Worm (Caenorhabditis elegans) whole organism, L1 larva: ENCODE data around the gene F55E10.4.
A peak's percentile ranks its signal among the peaks of the same experiment; 100 is the strongest.
"Not testable (repeated sequence)": the region's sequence is repeated elsewhere in the genome, so short reads cannot be mapped to it uniquely, and the experiment has no call there.

ENCODE experiments used
- C16A3.4 ChIP-seq: fragments of 150-350 bp; optimal IDR thresholded peaks from 2 replicates; lab custom pipeline; 2014; ENCODE audit warnings: missing biosample characterization, missing genetic modification characterization
- C34B4.2 ChIP-seq: sonication (generic microtip); optimal IDR thresholded peaks from 2 replicates; lab custom pipeline; 2017; ENCODE audit warnings: mild to moderate bottlenecking, missing genetic modification characterization, missing compliant biosample characterization
- Y116A8C.19 ChIP-seq: sonication (generic microtip); optimal IDR thresholded peaks from 2 replicates; lab custom pipeline; 2016; ENCODE audit warnings: missing compliant biosample characterization, missing genetic modification characterization, borderline replicate concordance
- aha-1 ChIP-seq: fragments of 150-350 bp; optimal IDR thresholded peaks from 2 replicates; lab custom pipeline; 2014; ENCODE audit warnings: missing biosample characterization, missing genetic modification characterization
- alr-1 ChIP-seq: fragments of 200-800 bp; sonication (Bioruptor generic); optimal IDR thresholded peaks from 2 replicates; lab custom pipeline; 2018; ENCODE audit warnings: borderline replicate concordance, mild to moderate bottlenecking, missing genetic modification characterization, missing compliant biosample characterization
- ama-1 ChIP-seq: fragments of 150-350 bp; optimal IDR thresholded peaks from 2 replicates; lab custom pipeline; 2014
- blmp-1 ChIP-seq: fragments of 150-350 bp; optimal IDR thresholded peaks from 2 replicates; lab custom pipeline; 2014; ENCODE audit warnings: missing biosample characterization, missing genetic modification characterization
- ceh-82 ChIP-seq, 3 experiments: fragments of 150-350 bp in 1 of 3; sonication (generic microtip) in 2 of 3; optimal IDR thresholded peaks; 2 replicates each; lab custom pipeline; 2014 to 2017; ENCODE audit warnings: missing biosample characterization in 3 of 3, missing genetic modification characterization in 3 of 3
- ceh-88 ChIP-seq: fragments of 200-800 bp; sonication (Bioruptor generic); IDR thresholded peaks from 2 replicates; pipeline ENCODE4 v1.3.6; 2022; ENCODE audit warnings: missing genetic modification characterization, missing compliant biosample characterization
- ceh-90 ChIP-seq: sonication (generic microtip); optimal IDR thresholded peaks from 2 replicates; lab custom pipeline; 2016; ENCODE audit warnings: missing genetic modification characterization, missing compliant biosample characterization
- dpl-1 ChIP-seq, 3 experiments: fragments of 150-350 bp in 2 of 3; sonication (generic microtip) in 1 of 3; optimal IDR thresholded peaks; 2 replicates each; lab custom pipeline; 2014 to 2017; ENCODE audit warnings: missing biosample characterization in 3 of 3, missing genetic modification characterization in 3 of 3, missing genetic modification reagents in 3 of 3
- efl-1 ChIP-seq, 4 experiments: fragments of 150-350 bp; optimal IDR thresholded peaks in 3 of 4; peaks in 1 of 4; 1 replicate in 1 of 4; 2 replicates in 3 of 4; lab custom pipeline; 2014; ENCODE audit warnings: missing biosample characterization in 2 of 4, missing genetic modification characterization in 2 of 4, missing genetic modification reagents in 2 of 4
- egl-27 ChIP-seq, 2 experiments: fragments of 150-350 bp in 1 of 2; sonication (generic microtip); optimal IDR thresholded peaks; 3 replicates each; lab custom pipeline; 2017 to 2018; ENCODE audit warnings: missing biosample characterization in 2 of 2, missing genetic modification characterization in 2 of 2, missing genetic modification reagents in 2 of 2
- elt-2 ChIP-seq: sonication (generic microtip); optimal IDR thresholded peaks from 2 replicates; lab custom pipeline; 2016; ENCODE audit warnings: missing genetic modification characterization, mild to moderate bottlenecking, inconsistent platforms, missing compliant biosample characterization, missing genetic modification reagents
- fkh-4 ChIP-seq: sonication (generic microtip); optimal IDR thresholded peaks from 2 replicates; lab custom pipeline; 2016; ENCODE audit warnings: missing compliant biosample characterization, missing genetic modification characterization, borderline replicate concordance
- fkh-8 ChIP-seq: sonication (generic microtip); optimal IDR thresholded peaks from 2 replicates; lab custom pipeline; 2016; ENCODE audit warnings: mild to moderate bottlenecking, missing genetic modification characterization, missing compliant biosample characterization
- grh-1 ChIP-seq: fragments of 200-800 bp; sonication (Bioruptor generic); IDR thresholded peaks from 2 replicates; pipeline ENCODE4 v1.3.6; 2022; ENCODE audit warnings: missing genetic modification reagents, missing genetic modification characterization, missing compliant biosample characterization
- isw-1 ChIP-seq: fragments of 200-800 bp; sonication (Bioruptor generic); IDR thresholded peaks from 2 replicates; pipeline ENCODE4 v1.3.6; 2022; ENCODE audit warnings: missing genetic modification characterization, missing compliant biosample characterization
- lin-13 ChIP-seq: fragments of 150-350 bp; optimal IDR thresholded peaks from 2 replicates; lab custom pipeline; 2014; ENCODE audit warnings: missing biosample characterization, missing genetic modification reagents, missing genetic modification characterization
- lin-15B ChIP-seq: fragments of 150-350 bp; sonication (generic microtip); optimal IDR thresholded peaks from 3 replicates; lab custom pipeline; 2014; ENCODE audit warnings: missing biosample characterization, missing genetic modification characterization
- mdl-1 ChIP-seq, 2 experiments: fragments of 150-350 bp; optimal IDR thresholded peaks; 2 replicates each; lab custom pipeline; 2014 to 2017; ENCODE audit warnings: missing biosample characterization in 2 of 2, missing genetic modification characterization in 2 of 2, inconsistent platforms in 1 of 2
- nhr-12 ChIP-seq: sonication (generic microtip); optimal IDR thresholded peaks from 2 replicates; lab custom pipeline; 2017; ENCODE audit warnings: missing biosample characterization, missing genetic modification characterization
- nhr-237 ChIP-seq: fragments of 150-350 bp; optimal IDR thresholded peaks from 2 replicates; lab custom pipeline; 2014; ENCODE audit warnings: missing biosample characterization, missing genetic modification characterization
- nhr-28 ChIP-seq: fragments of 150-350 bp; optimal IDR thresholded peaks from 2 replicates; lab custom pipeline; 2014; ENCODE audit warnings: missing biosample characterization, missing genetic modification characterization
- nhr-84 ChIP-seq: sonication (generic microtip); optimal IDR thresholded peaks from 2 replicates; lab custom pipeline; 2017; ENCODE audit warnings: missing biosample characterization, missing genetic modification characterization
- nhr-85 ChIP-seq: sonication (generic microtip); peaks from one replicate; lab custom pipeline; 2016; ENCODE audit warnings: missing genetic modification characterization, inconsistent platforms, missing compliant biosample characterization
- pag-3 ChIP-seq: sonication (generic microtip); optimal IDR thresholded peaks from 2 replicates; lab custom pipeline; 2017; ENCODE audit warnings: missing genetic modification characterization, mild to moderate bottlenecking, missing compliant biosample characterization, antibody characterized with exemption, borderline replicate concordance; ENCODE audit not compliant: insufficient read depth
- rnt-1 ChIP-seq: sonication (generic microtip); optimal IDR thresholded peaks from 2 replicates; lab custom pipeline; 2016; ENCODE audit warnings: mild to moderate bottlenecking, missing genetic modification characterization, moderate library complexity, missing compliant biosample characterization
- sox-4 ChIP-seq: sonication (generic microtip); optimal IDR thresholded peaks from 2 replicates; lab custom pipeline; 2016; ENCODE audit warnings: missing genetic modification characterization, missing compliant biosample characterization
- tbx-2 ChIP-seq: sonication (generic microtip); optimal IDR thresholded peaks from 2 replicates; lab custom pipeline; 2016; ENCODE audit warnings: missing genetic modification characterization, missing compliant biosample characterization
- tlp-1 ChIP-seq: fragments of 150-350 bp; optimal IDR thresholded peaks from 2 replicates; lab custom pipeline; 2014; ENCODE audit warnings: missing biosample characterization, missing genetic modification characterization
- unc-98 ChIP-seq: fragments of 200-800 bp; sonication (Bioruptor generic); IDR thresholded peaks from 2 replicates; pipeline ENCODE4 v1.3.6; 2022; ENCODE audit warnings: missing genetic modification characterization, missing compliant biosample characterization
- ztf-11 ChIP-seq, 2 experiments: sonication (generic microtip); optimal IDR thresholded peaks; 2 replicates each; lab custom pipeline; 2016 to 2017; ENCODE audit warnings: missing genetic modification characterization in 2 of 2, missing biosample characterization in 1 of 2, missing compliant biosample characterization in 1 of 2

F55E10.4 gene

ce11 chrX:8340393-8340792, 12.7 kb upstream of the F55E10.4 start, which contains the start of gene F55E10.2:
Gene F55E10.2 (plus strand): TSS chrX:8340693.
- TF ChIP-seq Y116A8C.19 (tag; lab: Kevin White, UChicago) (no peak), grh-1 (GFP tag; lab: Robert Waterston, UW) (no peak), lin-15B (no peak), mdl-1 (tag; optimal IDR thresholded peaks at IDR 0.05; lab: Kevin White, UChicago) (no peak), tlp-1 (tag; lab: Kevin White, UChicago) (no peak), C34B4.2 (tag; lab: Kevin White, UChicago) (no peak), blmp-1 (tag; lab: Kevin White, UChicago) (no peak), lin-13 (GFP tag; lab: Kevin White, UChicago) (no peak), ceh-90 (tag; lab: Kevin White, UChicago) (no peak)

DNA sequence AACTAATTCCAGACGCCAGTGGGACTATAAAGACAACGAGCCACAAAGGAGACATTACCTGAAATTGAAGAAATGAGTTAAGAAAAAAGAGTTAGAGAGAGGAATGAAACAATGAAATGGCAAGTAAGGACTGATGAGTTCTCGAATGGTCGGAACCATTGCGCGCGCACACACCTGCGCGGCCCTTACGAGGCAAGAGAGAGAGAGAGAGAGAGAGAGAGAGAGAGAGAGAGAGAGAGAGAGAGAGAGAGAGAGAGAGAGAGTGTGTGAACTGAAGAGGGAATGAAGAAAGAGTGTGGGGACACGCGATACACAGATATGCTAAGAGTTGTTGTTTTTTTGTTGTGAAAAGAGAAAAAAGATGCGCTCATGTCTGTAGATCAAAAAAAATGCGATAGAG, 1.3 kb downstream of the F55E10.4 start, which contains the start of gene R09F10.8:
R09F10.8 (minus strand) TSS at position 58 of the 400 bp plus-strand sequence.
- TF ChIP-seq ceh-90 (tag; lab: Kevin White, UChicago) (no peak), isw-1 (GFP tag; lab: Robert Waterston, UW) (no peak), pag-3 (tag; lab: Kevin White, UChicago) (no peak), sox-4 (no peak), dpl-1 (GFP tag; optimal IDR thresholded peaks at IDR 0.05; lab: Kevin White, UChicago) (no peak)

- TF ChIP-seq aha-1 (no peak), rnt-1 (tag; lab: Kevin White, UChicago) (no peak), elt-2 (tag; lab: Kevin White, UChicago) (peak; percentile 58), ceh-88 (GFP tag; lab: Robert Waterston, UW) (no peak), efl-1 (optimal IDR thresholded peaks at IDR 0.05; lab: Kevin White, UChicago) (no peak), efl-1 (GFP tag; optimal IDR thresholded peaks at IDR 0.05 in 1 of 2; lab: Kevin White, UChicago) (peak in 1 of 2 experiments; percentile 7)
Observed at ce11 chrX:8323371-8323770, 4.3 kb downstream of the F55E10.4 start, which contains the start of gene R09F10.1. Gene R09F10.1 (plus strand): TSS chrX:8323592.

DNA sequence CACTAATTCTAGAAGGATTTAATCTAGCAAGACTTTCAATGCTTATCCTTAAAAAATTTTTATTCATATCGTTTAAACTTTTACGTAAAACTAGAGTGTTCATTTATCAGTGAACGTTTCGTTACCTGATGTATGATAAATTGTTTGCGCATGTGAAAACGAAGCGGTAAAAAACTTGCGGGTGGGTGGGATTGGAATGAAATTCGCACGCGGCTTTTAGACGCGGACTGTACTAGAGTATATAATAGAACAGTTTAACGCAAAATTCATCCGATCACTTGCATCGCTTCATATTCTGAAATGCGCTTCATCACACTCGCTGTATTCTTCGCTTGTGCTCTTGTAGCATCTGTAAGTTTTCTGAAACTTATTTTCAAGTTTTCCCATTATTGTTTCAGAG, 5.9 kb downstream of the F55E10.4 start, which contains the start of gene abu-9:
abu-9 (plus strand) TSS at position 301 of the 400 bp plus-strand sequence.
- TF ChIP-seq aha-1; pag-3 (tag; lab: Kevin White, UChicago); ama-1: not testable (repeated sequence)

ce11 chrX:8320889-8321288, 6.8 kb downstream of the F55E10.4 start, which contains the start of gene pqn-57:
Gene pqn-57 (minus strand): TSS chrX:8320989.
- TF ChIP-seq nhr-12 (tag; lab: Kevin White, UChicago) (no peak), nhr-84 (tag; lab: Kevin White, UChicago) (no peak), nhr-237 (tag; lab: Kevin White, UChicago) (no peak), rnt-1 (tag; lab: Kevin White, UChicago) (no peak), nhr-28 (tag; lab: Kevin White, UChicago) (no peak), nhr-85 (no peak), fkh-4 (tag; lab: Kevin White, UChicago) (no peak), tbx-2 (no peak), mdl-1 (tag; optimal IDR thresholded peaks at IDR 0.05; lab: Kevin White, UChicago) (no peak), alr-1 (tag; lab: Kevin White, UChicago) (no peak), fkh-8 (tag; lab: Kevin White, UChicago) (no peak), egl-27 (tag; optimal IDR thresholded peaks at IDR 0.05; lab: Kevin White, UChicago) (no peak), tlp-1 (tag; lab: Kevin White, UChicago) (no peak), isw-1 (GFP tag; lab: Robert Waterston, UW) (no peak), C16A3.4 (tag; lab: Kevin White, UChicago) (no peak), ceh-82 (tag; optimal IDR thresholded peaks at IDR 0.05; lab: Kevin White, UChicago) (no peak), ztf-11 (tag; optimal IDR thresholded peaks at IDR 0.05; lab: Kevin White, UChicago) (no peak), ceh-88 (GFP tag; lab: Robert Waterston, UW) (no peak), unc-98 (no peak)
